Worm (Caenorhabditis elegans) whole organism, L1 larva: Measurements from ENCODE around the gene srh-204.
"Not testable (repeated sequence)": the region's sequence is repeated elsewhere in the genome, so short reads cannot be mapped to it uniquely, and the experiment has no call there.

Experiments
- C34B4.2 ChIP-seq: sonication (generic microtip); optimal IDR thresholded peaks from 2 replicates; lab custom pipeline; 2017; ENCODE audit warnings: mild to moderate bottlenecking, missing genetic modification characterization, missing compliant biosample characterization
- lin-14 ChIP-seq: fragments of 200-800 bp; sonication (Bioruptor generic); optimal IDR thresholded peaks from 2 replicates; lab custom pipeline; 2018; ENCODE audit warnings: mild to moderate bottlenecking, missing genetic modification characterization, moderate library complexity, missing compliant biosample characterization
- skn-1 ChIP-seq: fragments of 150-350 bp; optimal IDR thresholded peaks from 2 replicates; lab custom pipeline; 2014; ENCODE audit warnings: missing biosample characterization, missing genetic modification characterization

DNA sequence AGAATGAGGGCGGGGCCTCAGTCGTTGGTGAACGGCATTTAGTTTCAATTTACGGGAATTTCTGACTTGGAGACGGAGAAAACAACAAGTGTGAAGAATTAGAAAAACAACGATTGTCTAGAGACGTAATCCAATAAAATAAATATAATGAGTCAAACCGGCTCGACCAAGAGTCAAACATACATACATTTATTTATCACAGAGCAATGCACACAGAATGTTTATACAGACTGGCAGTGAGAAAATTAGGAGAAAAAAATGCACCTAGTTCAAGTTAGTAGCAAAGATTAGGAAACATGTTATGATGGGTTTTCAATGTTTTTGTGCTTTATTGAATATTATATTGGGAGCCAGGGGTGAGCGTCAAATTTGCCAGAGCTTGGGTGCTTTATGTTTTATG, 38.5 kb upstream of the srh-204 start, which contains the start of gene srt-20:
- not testable (repeated sequence) for TF ChIP-seq C34B4.2; skn-1; lin-14 (GFP tag; lab: Kevin White, UChicago)
